Fruit fly (Drosophila melanogaster) whole organism, wandering third instar larva: ENCODE measurements around the gene Dref.

ENCODE experiments used
- OdsH ChIP-seq: fragments of 200-800 bp; sonication (Bioruptor generic); optimal IDR thresholded peaks from 2 replicates; lab custom pipeline; 2016; ENCODE audit warnings: missing biosample characterization, mild to moderate bottlenecking, missing genetic modification characterization
- dmrt93B ChIP-seq: fragments of 200-800 bp; sonication (Bioruptor generic); optimal IDR thresholded peaks from 2 replicates; lab custom pipeline; 2018; ENCODE audit warnings: missing biosample characterization, mild to moderate bottlenecking, missing genetic modification characterization
- ey ChIP-seq: fragments of 200-800 bp; sonication (Bioruptor generic); optimal IDR thresholded peaks from 2 replicates; lab custom pipeline; 2016; ENCODE audit warnings: missing biosample characterization, missing genetic modification characterization

- TF ChIP-seq ey (GFP tag; lab: Kevin White, UChicago) = no peak
- TF ChIP-seq OdsH = no peak
- TF ChIP-seq dmrt93B = no peak
Measured at dm6 chr2L:9963603-9964042, 3.4 kb downstream of the Dref start, which contains the start of gene CG5850.
